Fruit fly (Drosophila melanogaster) whole organism, embryonic: ENCODE measurements around the gene SuUR.
A peak's percentile ranks its signal among the peaks of the same experiment; 100 is the strongest.

ENCODE experiments used
- Atf3 ChIP-seq: fragments of 200-800 bp; sonication (Bioruptor generic); optimal IDR thresholded peaks from 3 replicates; lab custom pipeline; 2016; ENCODE audit warnings: missing biosample characterization, missing genetic modification characterization
- Blimp-1 ChIP-seq: fragments of 200-800 bp; sonication (Bioruptor generic); optimal IDR thresholded peaks from 3 replicates; lab custom pipeline; 2018; ENCODE audit warnings: missing biosample characterization, missing genetic modification characterization, mild to moderate bottlenecking, moderate library complexity, missing genetic modification reagents
- CG1024 ChIP-seq: fragments of 200-800 bp; sonication (Bioruptor generic); IDR thresholded peaks from 2 replicates; pipeline ENCODE4 v1.3.6; 2022; ENCODE audit warnings: missing biosample characterization, missing genetic modification characterization
- CG10267 ChIP-seq: fragments of 200-800 bp; sonication (Bioruptor generic); optimal IDR thresholded peaks from 2 replicates; lab custom pipeline; 2018; ENCODE audit warnings: missing biosample characterization, mild to moderate bottlenecking, missing genetic modification characterization, moderate library complexity
- CG10565 ChIP-seq: fragments of 200-800 bp; sonication (Bioruptor generic); optimal IDR thresholded peaks from 3 replicates; lab custom pipeline; 2016; ENCODE audit warnings: missing biosample characterization, mild to moderate bottlenecking, missing genetic modification characterization
- CG14050 ChIP-seq: fragments of 200-800 bp; sonication (Bioruptor generic); IDR thresholded peaks from 3 replicates; pipeline ENCODE4 v1.3.6; 2022; ENCODE audit warnings: missing biosample characterization, missing genetic modification characterization
- CG15601 ChIP-seq: fragments of 200-800 bp; sonication (Bioruptor generic); optimal IDR thresholded peaks from 3 replicates; lab custom pipeline; 2019; ENCODE audit warnings: missing biosample characterization, mild to moderate bottlenecking, missing genetic modification characterization, moderate library complexity
- CG17328 ChIP-seq: fragments of 200-800 bp; sonication (Bioruptor generic); IDR thresholded peaks from 2 replicates; pipeline ENCODE4 v1.3.6; 2022; ENCODE audit warnings: missing biosample characterization, missing genetic modification characterization
- CG17802 ChIP-seq: fragments of 200-800 bp; sonication (Bioruptor generic); optimal IDR thresholded peaks from 2 replicates; lab custom pipeline; 2018; ENCODE audit warnings: missing biosample characterization, mild to moderate bottlenecking, missing genetic modification characterization, moderate library complexity
- CG2712 ChIP-seq: fragments of 200-800 bp; optimal IDR thresholded peaks from 3 replicates; lab custom pipeline; 2019; ENCODE audit warnings: missing biosample characterization, mild to moderate bottlenecking, missing genetic modification characterization, moderate library complexity
- CG3065 ChIP-seq: fragments of 200-800 bp; sonication (Bioruptor generic); optimal IDR thresholded peaks from 2 replicates; lab custom pipeline; 2016; ENCODE audit warnings: missing biosample characterization, missing genetic modification characterization
- CG31224 ChIP-seq: fragments of 200-800 bp; sonication (Bioruptor generic); IDR thresholded peaks from 2 replicates; pipeline ENCODE4 v1.3.6; 2022; ENCODE audit warnings: missing biosample characterization, missing genetic modification characterization
- CG31441 ChIP-seq: fragments of 200-800 bp; sonication (Bioruptor generic); IDR thresholded peaks from 2 replicates; pipeline ENCODE4 v1.3.6; 2022; ENCODE audit warnings: missing biosample characterization, missing genetic modification characterization
- CG3407 ChIP-seq: fragments of 200-800 bp; sonication (Bioruptor generic); optimal IDR thresholded peaks from 2 replicates; lab custom pipeline; 2018; ENCODE audit warnings: missing biosample characterization, mild to moderate bottlenecking, missing genetic modification characterization
- CG6683 ChIP-seq: fragments of 200-800 bp; sonication (Bioruptor generic); optimal IDR thresholded peaks from 2 replicates; lab custom pipeline; 2017; ENCODE audit warnings: missing biosample characterization, mild to moderate bottlenecking, missing genetic modification characterization, missing genetic modification reagents
- CG7963 ChIP-seq: fragments of 200-800 bp; sonication (Bioruptor generic); IDR thresholded peaks from 3 replicates; pipeline ENCODE4 v1.3.6; 2022; ENCODE audit warnings: missing biosample characterization, missing genetic modification characterization; ENCODE audit not compliant: partially characterized antibody
- CG8765 ChIP-seq: fragments of 200-800 bp; sonication (Bioruptor generic); IDR thresholded peaks from 2 replicates; pipeline ENCODE4 v1.3.6; 2022; ENCODE audit warnings: missing biosample characterization, missing genetic modification characterization
- CrebB ChIP-seq: fragments of 200-800 bp; sonication (Bioruptor generic); optimal IDR thresholded peaks from 3 replicates; lab custom pipeline; 2018; ENCODE audit warnings: missing biosample characterization, mild to moderate bottlenecking, missing genetic modification characterization
- D ChIP-seq, 2 experiments: fragments of 200-800 bp in 1 of 2; fragments of >200 bp in 1 of 2; sonication (Bioruptor generic) in 1 of 2; optimal IDR thresholded peaks; 2 replicates in 1 of 2; 3 replicates in 1 of 2; lab custom pipeline; 2017; ENCODE audit warnings: mild to moderate bottlenecking in 1 of 2, missing biosample characterization in 1 of 2, missing genetic modification characterization in 1 of 2, missing genetic modification reagents in 1 of 2
- D19A ChIP-seq: fragments of 200-800 bp; optimal IDR thresholded peaks from 3 replicates; lab custom pipeline; 2019; ENCODE audit warnings: missing biosample characterization, mild to moderate bottlenecking, missing genetic modification characterization, moderate library complexity
- Dek ChIP-seq: fragments of 200-800 bp; sonication (Bioruptor generic); optimal IDR thresholded peaks from 3 replicates; lab custom pipeline; 2019; ENCODE audit warnings: missing biosample characterization, mild to moderate bottlenecking, missing genetic modification characterization, moderate library complexity
- Dip2 ChIP-seq: fragments of 200-800 bp; sonication (Bioruptor generic); IDR thresholded peaks from 2 replicates; pipeline ENCODE4 v1.3.6; 2022; ENCODE audit warnings: missing biosample characterization, missing genetic modification characterization
- Gug ChIP-seq: fragments of 200-800 bp; sonication (Bioruptor generic); IDR thresholded peaks from 4 replicates; pipeline ENCODE4 v1.3.6; 2022; ENCODE audit warnings: missing biosample characterization, missing genetic modification characterization
- HmgD ChIP-seq: fragments of 200-800 bp; sonication (Bioruptor generic); optimal IDR thresholded peaks from 3 replicates; lab custom pipeline; 2016; ENCODE audit warnings: missing biosample characterization, missing genetic modification characterization
- Lhr ChIP-seq: fragments of 200-800 bp; sonication (Bioruptor generic); optimal IDR thresholded peaks from 3 replicates; lab custom pipeline; 2017; ENCODE audit warnings: mild to moderate bottlenecking, missing biosample characterization, missing genetic modification reagents, missing genetic modification characterization
- NC2α ChIP-seq: fragments of 200-800 bp; sonication (Bioruptor generic); optimal IDR thresholded peaks from 2 replicates; lab custom pipeline; 2016; ENCODE audit warnings: missing biosample characterization, missing genetic modification characterization
- NfI ChIP-seq: fragments of 200-800 bp; sonication (Bioruptor generic); optimal IDR thresholded peaks from 3 replicates; lab custom pipeline; 2018; ENCODE audit warnings: missing biosample characterization, mild to moderate bottlenecking, missing genetic modification characterization, moderate library complexity
- Ravus ChIP-seq: fragments of 200-800 bp; sonication (Bioruptor generic); IDR thresholded peaks from 2 replicates; pipeline ENCODE4 v1.3.6; 2022; ENCODE audit warnings: missing biosample characterization, missing genetic modification characterization
- Scr ChIP-seq: fragments of 200-800 bp; sonication (Bioruptor generic); IDR thresholded peaks from 2 replicates; pipeline ENCODE4 v1.3.6; 2022; ENCODE audit warnings: missing biosample characterization, missing genetic modification characterization; ENCODE audit not compliant: partially characterized antibody
- Sin3A ChIP-seq: fragments of >200 bp; optimal IDR thresholded peaks from 2 replicates; lab custom pipeline; 2018
- Spps ChIP-seq: fragments of 200-800 bp; sonication (Bioruptor generic); optimal IDR thresholded peaks from 2 replicates; lab custom pipeline; 2018; ENCODE audit warnings: missing biosample characterization, mild to moderate bottlenecking, missing genetic modification characterization
- Tbp ChIP-seq: fragments of >200 bp; optimal IDR thresholded peaks from 2 replicates; lab custom pipeline; 2018; ENCODE audit warnings: missing biosample characterization, missing genetic modification characterization
- Usf ChIP-seq: fragments of 200-800 bp; sonication (Bioruptor generic); optimal IDR thresholded peaks from 2 replicates; lab custom pipeline; 2017; ENCODE audit warnings: missing genotype, missing biosample characterization, missing genetic modification characterization
- abd-A ChIP-seq: fragments of 200-800 bp; sonication (Bioruptor generic); optimal IDR thresholded peaks from 3 replicates; lab custom pipeline; 2019; ENCODE audit warnings: missing biosample characterization, mild to moderate bottlenecking, missing genetic modification characterization, moderate library complexity
- cad ChIP-seq: fragments of >200 bp; optimal IDR thresholded peaks from 2 replicates; lab custom pipeline; 2017; ENCODE audit warnings: missing biosample characterization, missing genetic modification characterization
- cg ChIP-seq: fragments of 200-800 bp; sonication (Bioruptor generic); optimal IDR thresholded peaks from 3 replicates; lab custom pipeline; 2019; ENCODE audit warnings: missing biosample characterization, mild to moderate bottlenecking, missing genetic modification characterization, moderate library complexity
- fd102C ChIP-seq: fragments of 200-800 bp; sonication (Bioruptor generic); optimal IDR thresholded peaks from 2 replicates; lab custom pipeline; 2018; ENCODE audit warnings: missing biosample characterization, mild to moderate bottlenecking, missing genetic modification characterization, moderate library complexity
- grn ChIP-seq: fragments of 200-800 bp; sonication (Bioruptor generic); optimal IDR thresholded peaks from 3 replicates; lab custom pipeline; 2017; ENCODE audit warnings: missing biosample characterization, missing genetic modification characterization
- gsb ChIP-seq: fragments of 200-800 bp; sonication (Bioruptor generic); IDR thresholded peaks from 2 replicates; pipeline ENCODE4 v1.3.6; 2022; ENCODE audit warnings: missing biosample characterization, missing genetic modification characterization
- hth ChIP-seq: fragments of >200 bp; optimal IDR thresholded peaks from 2 replicates; lab custom pipeline; 2017; ENCODE audit warnings: inconsistent platforms
- jumu ChIP-seq: fragments of 200-800 bp; sonication (Bioruptor generic); optimal IDR thresholded peaks from 3 replicates; lab custom pipeline; 2016; ENCODE audit warnings: missing biosample characterization, missing genetic modification characterization
- mam ChIP-seq: fragments of 200-800 bp; sonication (Bioruptor generic); optimal IDR thresholded peaks from 3 replicates; lab custom pipeline; 2016; ENCODE audit warnings: missing biosample characterization, missing genetic modification characterization
- nom ChIP-seq: fragments of 200-800 bp; sonication (Bioruptor generic); optimal IDR thresholded peaks from 2 replicates; lab custom pipeline; 2017; ENCODE audit warnings: missing biosample characterization, missing genetic modification characterization, mild to moderate bottlenecking, moderate library complexity, missing genetic modification reagents
- org-1 ChIP-seq: fragments of 200-800 bp; sonication (Bioruptor generic); optimal IDR thresholded peaks from 2 replicates; lab custom pipeline; 2017; ENCODE audit warnings: missing biosample characterization, missing genetic modification characterization
- so ChIP-seq: fragments of 200-800 bp; sonication (Bioruptor generic); IDR thresholded peaks from 3 replicates; pipeline ENCODE4 v1.3.6; 2022; ENCODE audit warnings: missing biosample characterization, missing genetic modification characterization
- sob ChIP-seq: fragments of 200-800 bp; sonication (Bioruptor generic); IDR thresholded peaks from 2 replicates; pipeline ENCODE4 v1.3.6; 2022; ENCODE audit warnings: missing biosample characterization, missing genetic modification characterization
- tap ChIP-seq: fragments of 200-800 bp; optimal IDR thresholded peaks from 3 replicates; lab custom pipeline; 2019; ENCODE audit warnings: missing biosample characterization, mild to moderate bottlenecking, missing genetic modification characterization, moderate library complexity
- tio ChIP-seq: fragments of 200-800 bp; sonication (Bioruptor generic); optimal IDR thresholded peaks from 2 replicates; lab custom pipeline; 2017; ENCODE audit warnings: missing biosample characterization, missing genetic modification characterization, inconsistent platforms
- tx ChIP-seq: fragments of 200-800 bp; sonication (Bioruptor generic); optimal IDR thresholded peaks from 2 replicates; lab custom pipeline; 2016; ENCODE audit warnings: missing biosample characterization, missing genetic modification characterization

Gene SuUR

DNA sequence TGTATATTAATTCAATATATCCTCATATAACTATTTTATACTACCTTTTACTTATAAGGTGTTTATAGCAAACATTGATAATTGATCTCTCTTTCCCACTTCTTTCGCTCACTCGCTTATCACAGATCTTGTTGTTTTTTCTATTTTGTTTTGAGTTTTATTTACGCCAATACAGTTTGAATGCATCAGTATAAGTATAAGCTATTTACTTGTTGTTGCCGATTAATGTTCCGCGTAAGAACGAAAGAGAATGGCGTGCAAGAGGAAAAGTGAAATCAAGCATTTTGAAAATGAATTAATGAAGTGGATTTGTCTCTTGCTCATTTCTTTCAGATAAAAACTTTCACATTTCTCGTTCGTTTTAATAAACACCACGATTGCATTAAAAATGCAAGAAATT, 18.8 kb downstream of the SuUR start:
- TF ChIP-seq grn (GFP tag; lab: Kevin White, UChicago) (peak; percentile 73), nom (peak; percentile 10), CG31441 (GFP tag; lab: Robert Waterston, UW) (no peak), CG17802 (tag; lab: Kevin White, UChicago) (no peak), tap (tag; lab: Kevin White, UChicago) (no peak), cg (peak; percentile 25), Gug (no peak), Scr (GFP tag; lab: Robert Waterston, UW) (no peak), Blimp-1 (GFP tag; lab: Kevin White, UChicago) (peak; percentile 83), CG10267 (tag; lab: Kevin White, UChicago) (no peak), Spps (tag; lab: Kevin White, UChicago) (no peak)
- TF ChIP-seq, all 482 proteins: peak for 4

DNA sequence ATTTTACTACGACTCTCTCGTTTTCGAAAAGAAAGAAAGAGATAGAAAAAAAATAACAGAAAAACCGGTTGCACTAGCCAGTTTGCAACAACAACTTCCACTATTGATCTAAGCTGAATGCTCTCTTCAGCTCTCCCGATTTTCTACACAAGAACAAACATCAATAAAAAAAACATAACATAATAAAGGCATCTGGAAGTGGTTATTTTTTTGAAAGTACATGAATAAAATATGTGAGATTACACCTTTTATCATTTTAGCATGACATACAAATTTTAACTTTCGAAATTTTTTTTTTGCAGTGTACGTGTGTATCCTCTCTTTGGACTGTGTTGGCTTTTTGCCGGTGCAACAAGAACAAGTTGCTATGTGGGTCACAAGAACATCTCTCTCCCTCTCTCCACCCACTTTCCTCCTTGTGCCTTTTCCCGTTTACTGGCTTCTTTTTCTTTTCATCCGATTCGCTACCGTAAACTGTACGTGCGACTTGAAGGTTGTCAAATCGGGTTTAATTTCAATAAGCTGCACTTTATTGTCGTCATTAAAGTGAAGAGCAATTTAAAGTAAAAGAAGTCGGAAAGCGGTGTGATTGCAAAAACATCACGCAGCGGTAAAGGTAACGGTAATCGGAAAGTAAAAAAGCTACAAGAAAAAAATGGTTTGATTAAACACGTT, 19.9 kb downstream of the SuUR start:
- TF ChIP-seq CG10565 (GFP tag; lab: Kevin White, UChicago): peak; percentile 80
- peak; percentile 98 for TF ChIP-seq CG15601 (tag; lab: Kevin White, UChicago)
- peak; percentile 80 for TF ChIP-seq Ravus (GFP tag; lab: Robert Waterston, UW)
- TF ChIP-seq tap (tag; lab: Kevin White, UChicago): peak; percentile 96
- peak; percentile 88 for TF ChIP-seq fd102C (GFP tag; lab: Kevin White, UChicago)
- TF ChIP-seq CG8765 (GFP tag; lab: Robert Waterston, UW): peak; percentile 87
- peak; percentile 93 for TF ChIP-seq CG14050 (GFP tag; lab: Robert Waterston, UW)
- peak; percentile 95 for TF ChIP-seq D19A
- TF ChIP-seq Usf (GFP tag; lab: Kevin White, UChicago): peak; percentile 77
- TF ChIP-seq HmgD (GFP tag; lab: Kevin White, UChicago): peak; percentile 82
- peak; percentile 80 for TF ChIP-seq CG31224 (GFP tag; lab: Robert Waterston, UW)
- peak; percentile 95 for TF ChIP-seq CrebB
- TF ChIP-seq mam (GFP tag; lab: Kevin White, UChicago): peak; percentile 92
- TF ChIP-seq abd-A (tag; lab: Kevin White, UChicago): no peak
- TF ChIP-seq tx (GFP tag; lab: Kevin White, UChicago): peak; percentile 93
- TF ChIP-seq Lhr (GFP tag; lab: Kevin White, UChicago): peak; percentile 93
- peak; percentile 95 for TF ChIP-seq jumu (GFP tag; lab: Kevin White, UChicago)
- TF ChIP-seq NfI (GFP tag; lab: Kevin White, UChicago): peak; percentile 95
- peak; percentile 94 for TF ChIP-seq CG3407 (GFP tag; lab: Kevin White, UChicago)
- TF ChIP-seq CG1024 (GFP tag; lab: Robert Waterston, UW): peak; percentile 94
- TF ChIP-seq CG6683 (GFP tag; lab: Kevin White, UChicago): peak; percentile 89
- TF ChIP-seq Tbp: no peak
- no peak for TF ChIP-seq cad
- peak; percentile 82 for TF ChIP-seq gsb
- TF ChIP-seq Dip2: peak; percentile 36; the same call in 1 of the 2 replicates
- TF ChIP-seq hth: no peak
- TF ChIP-seq D (optimal IDR thresholded peaks at IDR 0.05; lab: Kevin White, UChicago): no peak
- peak; percentile 95 for TF ChIP-seq D (GFP tag; optimal IDR thresholded peaks at IDR 0.05; lab: Kevin White, UChicago)
- peak; percentile 97 for TF ChIP-seq Atf3 (GFP tag; lab: Kevin White, UChicago)
- TF ChIP-seq CG3065 (GFP tag; lab: Kevin White, UChicago): peak; percentile 91
- TF ChIP-seq org-1 (GFP tag; lab: Kevin White, UChicago): peak; percentile 93
- peak; percentile 95 for TF ChIP-seq NC2α (GFP tag; lab: Kevin White, UChicago)
- peak; percentile 95 for TF ChIP-seq tio (GFP tag; lab: Kevin White, UChicago)
- TF ChIP-seq so (GFP tag; lab: Robert Waterston, UW): peak; percentile 97
- TF ChIP-seq Dek: peak; percentile 90
- TF ChIP-seq CG2712 (tag; lab: Kevin White, UChicago): peak; percentile 98
- TF ChIP-seq Sin3A (lab: Kevin White, UChicago): no peak
- peak; percentile 95 for TF ChIP-seq sob (GFP tag; lab: Robert Waterston, UW)
- peak; percentile 99 for TF ChIP-seq CG17328 (GFP tag; lab: Robert Waterston, UW)
- TF ChIP-seq CG7963 (GFP tag; lab: Robert Waterston, UW): no peak
